Worm (Caenorhabditis elegans): Measurements from ENCODE around the gene dpy-19.

ce11 chrIII:8700289-8700957 is 33.1 kb upstream of the dpy-19 start, which contains the start of the genes sdz-1 and vps-33.1:
- TF ChIP-seq R02D3.7 (tag; optimal IDR thresholded peaks at IDR 0.05) (no peak), blmp-1 (tag; optimal IDR thresholded peaks at IDR 0.05; ENCODE audit: insufficient read depth) (no peak), ceh-82 (tag; optimal IDR thresholded peaks at IDR 0.05) (no peak), nhr-6 (tag; optimal IDR thresholded peaks at IDR 0.05) (no peak), C34F6.9 (tag; optimal IDR thresholded peaks at IDR 0.05) (peak; percentile 68), snpc-4 (tag; optimal IDR thresholded peaks at IDR 0.05) (no peak), aly-2 (tag; optimal IDR thresholded peaks at IDR 0.05) (no peak)
